Worm (Caenorhabditis elegans) whole organism, L1 larva: ENCODE measurements around the gene rpb-6.

Experiments used
- C04F5.9 ChIP-seq: sonication (generic microtip); optimal IDR thresholded peaks from 2 replicates; lab custom pipeline; 2016; ENCODE audit warnings: missing genetic modification characterization, missing compliant biosample characterization
- C16A3.4 ChIP-seq: fragments of 150-350 bp; optimal IDR thresholded peaks from 2 replicates; lab custom pipeline; 2014; ENCODE audit warnings: missing biosample characterization, missing genetic modification characterization
- F16B12.6 ChIP-seq: fragments of 150-350 bp; optimal IDR thresholded peaks from 2 replicates; lab custom pipeline; 2014; ENCODE audit warnings: missing biosample characterization, missing genetic modification characterization
- alr-1 ChIP-seq: fragments of 200-800 bp; sonication (Bioruptor generic); optimal IDR thresholded peaks from 2 replicates; lab custom pipeline; 2018; ENCODE audit warnings: borderline replicate concordance, mild to moderate bottlenecking, missing genetic modification characterization, missing compliant biosample characterization
- aly-2 ChIP-seq: fragments of 150-350 bp; optimal IDR thresholded peaks from 2 replicates; lab custom pipeline; 2014; ENCODE audit warnings: missing biosample characterization, missing genetic modification characterization
- blmp-1 ChIP-seq: fragments of 150-350 bp; optimal IDR thresholded peaks from 2 replicates; lab custom pipeline; 2014; ENCODE audit warnings: missing biosample characterization, missing genetic modification characterization
- ceh-82 ChIP-seq, 3 experiments: fragments of 150-350 bp in 1 of 3; sonication (generic microtip) in 2 of 3; optimal IDR thresholded peaks; 2 replicates each; lab custom pipeline; 2014 to 2017; ENCODE audit warnings: missing biosample characterization in 3 of 3, missing genetic modification characterization in 3 of 3
- ceh-88 ChIP-seq: fragments of 200-800 bp; sonication (Bioruptor generic); IDR thresholded peaks from 2 replicates; pipeline ENCODE4 v1.3.6; 2022; ENCODE audit warnings: missing genetic modification characterization, missing compliant biosample characterization
- ceh-90 ChIP-seq: sonication (generic microtip); optimal IDR thresholded peaks from 2 replicates; lab custom pipeline; 2016; ENCODE audit warnings: missing genetic modification characterization, missing compliant biosample characterization
- dsc-1 ChIP-seq: sonication (generic microtip); optimal IDR thresholded peaks from 2 replicates; lab custom pipeline; 2016; ENCODE audit warnings: mild to moderate bottlenecking, missing genetic modification characterization, missing compliant biosample characterization
- efl-1 ChIP-seq, 4 experiments: fragments of 150-350 bp; optimal IDR thresholded peaks in 3 of 4; peaks in 1 of 4; 1 replicate in 1 of 4; 2 replicates in 3 of 4; lab custom pipeline; 2014; ENCODE audit warnings: missing biosample characterization in 2 of 4, missing genetic modification characterization in 2 of 4, missing genetic modification reagents in 2 of 4
- elt-2 ChIP-seq: sonication (generic microtip); optimal IDR thresholded peaks from 2 replicates; lab custom pipeline; 2016; ENCODE audit warnings: missing genetic modification characterization, mild to moderate bottlenecking, inconsistent platforms, missing compliant biosample characterization, missing genetic modification reagents
- elt-3 ChIP-seq, 6 experiments: fragments of 150-350 bp in 1 of 6; sonication (generic microtip); optimal IDR thresholded peaks; 2 replicates each; lab custom pipeline; 2017 to 2018; ENCODE audit warnings: missing biosample characterization in 6 of 6, missing genetic modification characterization in 6 of 6, inconsistent platforms in 1 of 6
- ets-5 ChIP-seq: fragments of 200-800 bp; sonication (Bioruptor generic); IDR thresholded peaks from 2 replicates; pipeline ENCODE4 v1.3.6; 2022; ENCODE audit warnings: missing genetic modification characterization, missing compliant biosample characterization
- hlh-17 ChIP-seq: fragments of 200-800 bp; sonication (Bioruptor generic); optimal IDR thresholded peaks from 2 replicates; lab custom pipeline; 2018; ENCODE audit warnings: missing genetic modification characterization, mild to moderate bottlenecking, missing compliant biosample characterization, moderate library complexity, borderline replicate concordance
- hpl-2 ChIP-seq: fragments of 150-350 bp; optimal IDR thresholded peaks from 2 replicates; lab custom pipeline; 2014; ENCODE audit warnings: missing biosample characterization, missing genetic modification reagents, missing genetic modification characterization
- isw-1 ChIP-seq: fragments of 200-800 bp; sonication (Bioruptor generic); IDR thresholded peaks from 2 replicates; pipeline ENCODE4 v1.3.6; 2022; ENCODE audit warnings: missing genetic modification characterization, missing compliant biosample characterization
- lin-14 ChIP-seq: fragments of 200-800 bp; sonication (Bioruptor generic); optimal IDR thresholded peaks from 2 replicates; lab custom pipeline; 2018; ENCODE audit warnings: mild to moderate bottlenecking, missing genetic modification characterization, moderate library complexity, missing compliant biosample characterization
- lin-35 ChIP-seq, 2 experiments: fragments of 150-350 bp; optimal IDR thresholded peaks; 2 replicates each; lab custom pipeline; 2014; ENCODE audit warnings: missing biosample characterization in 2 of 2, missing genetic modification characterization in 2 of 2, missing genetic modification reagents in 2 of 2
- lin-39 ChIP-seq: fragments of 150-350 bp; optimal IDR thresholded peaks from 2 replicates; lab custom pipeline; 2014; ENCODE audit warnings: missing biosample characterization, missing genetic modification reagents, missing genetic modification characterization
- mab-9 ChIP-seq: fragments of 200-800 bp; sonication (Bioruptor generic); IDR thresholded peaks from 2 replicates; pipeline ENCODE4 v1.3.6; 2022; ENCODE audit warnings: missing genetic modification reagents, missing genetic modification characterization, missing compliant biosample characterization
- mef-2 ChIP-seq: fragments of 150-350 bp; optimal IDR thresholded peaks from 2 replicates; lab custom pipeline; 2014; ENCODE audit warnings: missing biosample characterization, missing genetic modification characterization
- mep-1 ChIP-seq: fragments of 150-350 bp; optimal IDR thresholded peaks from 2 replicates; lab custom pipeline; 2014; ENCODE audit warnings: missing biosample characterization, missing genetic modification characterization
- nhr-11 ChIP-seq: fragments of 150-350 bp; optimal IDR thresholded peaks from 2 replicates; lab custom pipeline; 2014; ENCODE audit warnings: missing biosample characterization, missing genetic modification characterization
- nhr-12 ChIP-seq: sonication (generic microtip); optimal IDR thresholded peaks from 2 replicates; lab custom pipeline; 2017; ENCODE audit warnings: missing biosample characterization, missing genetic modification characterization
- nhr-19 ChIP-seq: fragments of 200-800 bp; sonication (Bioruptor generic); conservative IDR thresholded peaks from 2 replicates; pipeline ENCODE4 v1.3.6; 2022; ENCODE audit warnings: missing genetic modification characterization, missing compliant biosample characterization
- nhr-47 ChIP-seq: sonication (generic microtip); optimal IDR thresholded peaks from 2 replicates; lab custom pipeline; 2016; ENCODE audit warnings: mild to moderate bottlenecking, missing genetic modification characterization, moderate library complexity, missing compliant biosample characterization
- nhr-71 ChIP-seq: sonication (generic microtip); optimal IDR thresholded peaks from 2 replicates; lab custom pipeline; 2016; ENCODE audit warnings: mild to moderate bottlenecking, missing genetic modification characterization, moderate library complexity, missing compliant biosample characterization
- nhr-76 ChIP-seq: sonication (generic microtip); optimal IDR thresholded peaks from 2 replicates; lab custom pipeline; 2017; ENCODE audit warnings: missing biosample characterization, missing genetic modification characterization
- nhr-77 ChIP-seq: fragments of 150-350 bp; optimal IDR thresholded peaks from 2 replicates; lab custom pipeline; 2014; ENCODE audit warnings: missing biosample characterization, missing genetic modification characterization
- nhr-84 ChIP-seq: sonication (generic microtip); optimal IDR thresholded peaks from 2 replicates; lab custom pipeline; 2017; ENCODE audit warnings: missing biosample characterization, missing genetic modification characterization
- nhr-85 ChIP-seq: sonication (generic microtip); peaks from one replicate; lab custom pipeline; 2016; ENCODE audit warnings: missing genetic modification characterization, inconsistent platforms, missing compliant biosample characterization
- rnt-1 ChIP-seq: sonication (generic microtip); optimal IDR thresholded peaks from 2 replicates; lab custom pipeline; 2016; ENCODE audit warnings: mild to moderate bottlenecking, missing genetic modification characterization, moderate library complexity, missing compliant biosample characterization
- snpc-4 ChIP-seq: fragments of 150-350 bp; optimal IDR thresholded peaks from 2 replicates; lab custom pipeline; 2014; ENCODE audit warnings: missing biosample characterization, missing genetic modification characterization
- sptf-1 ChIP-seq: fragments of 150-350 bp; optimal IDR thresholded peaks from 2 replicates; lab custom pipeline; 2014; ENCODE audit warnings: missing biosample characterization, missing genetic modification characterization
- swsn-7 ChIP-seq: sonication (generic microtip); optimal IDR thresholded peaks from 2 replicates; lab custom pipeline; 2016; ENCODE audit warnings: missing genetic modification characterization, missing compliant biosample characterization
- tlp-1 ChIP-seq: fragments of 150-350 bp; optimal IDR thresholded peaks from 2 replicates; lab custom pipeline; 2014; ENCODE audit warnings: missing biosample characterization, missing genetic modification characterization
- unc-130 ChIP-seq: fragments of 150-350 bp; optimal IDR thresholded peaks from 2 replicates; lab custom pipeline; 2017; ENCODE audit warnings: missing biosample characterization, missing genetic modification characterization, inconsistent platforms
- unc-30 ChIP-seq: sonication (generic microtip); optimal IDR thresholded peaks from 2 replicates; lab custom pipeline; 2017; ENCODE audit warnings: missing biosample characterization, missing genetic modification characterization
- unc-62 ChIP-seq: fragments of 150-350 bp; optimal IDR thresholded peaks from 2 replicates; lab custom pipeline; 2014; ENCODE audit warnings: missing biosample characterization, missing genetic modification reagents, missing genetic modification characterization
- vab-15 ChIP-seq: sonication (generic microtip); optimal IDR thresholded peaks from 2 replicates; lab custom pipeline; 2017; ENCODE audit warnings: missing genotype, mild to moderate bottlenecking, missing genetic modification characterization, missing compliant biosample characterization
- xbp-1 ChIP-seq: sonication (generic microtip); optimal IDR thresholded peaks from 2 replicates; lab custom pipeline; 2016; ENCODE audit warnings: missing genetic modification characterization, missing compliant biosample characterization
- zag-1 ChIP-seq: fragments of 150-350 bp; optimal IDR thresholded peaks from 2 replicates; lab custom pipeline; 2014; ENCODE audit warnings: missing biosample characterization, missing genetic modification characterization
- zip-4 ChIP-seq: fragments of 200-800 bp; sonication (Bioruptor generic); optimal IDR thresholded peaks from 2 replicates; lab custom pipeline; 2018; ENCODE audit warnings: mild to moderate bottlenecking, missing genetic modification characterization, moderate library complexity, missing compliant biosample characterization
- ztf-11 ChIP-seq, 2 experiments: sonication (generic microtip); optimal IDR thresholded peaks; 2 replicates each; lab custom pipeline; 2016 to 2017; ENCODE audit warnings: missing genetic modification characterization in 2 of 2, missing biosample characterization in 1 of 2, missing compliant biosample characterization in 1 of 2
- ztf-4 ChIP-seq: fragments of 150-350 bp; optimal IDR thresholded peaks from 2 replicates; lab custom pipeline; 2014; ENCODE audit warnings: missing biosample characterization, missing genetic modification characterization

rpb-6 gene

DNA sequence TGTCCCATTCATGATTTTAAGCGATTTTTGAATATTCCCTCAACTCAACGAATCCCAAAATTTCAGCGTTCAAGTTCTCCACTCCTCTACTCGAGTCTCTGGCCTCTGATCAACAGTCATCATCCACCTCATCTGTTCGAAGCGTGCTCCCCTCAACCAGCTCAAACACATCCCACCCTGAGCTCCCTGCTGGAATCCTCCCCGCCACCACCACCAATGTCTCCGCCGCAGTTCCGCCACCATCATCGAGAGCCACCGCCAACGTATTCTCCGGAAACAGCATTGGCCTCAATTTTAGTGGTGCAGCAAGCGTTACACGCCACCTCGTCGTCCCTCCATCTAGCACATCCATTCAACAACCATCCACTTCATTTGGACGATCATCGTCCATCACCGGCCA, 47.6 kb upstream of the rpb-6 start:
- TF ChIP-seq hpl-2 (GFP tag; lab: Kevin White, UChicago) (no peak), F16B12.6 (tag; lab: Kevin White, UChicago) (no peak), ceh-82 (tag; optimal IDR thresholded peaks at IDR 0.05; lab: Kevin White, UChicago) (no peak), nhr-19 (GFP tag; lab: Robert Waterston, UW) (no peak), ceh-88 (no peak), blmp-1 (tag; lab: Kevin White, UChicago) (no peak), zag-1 (tag; lab: Kevin White, UChicago) (no peak)

DNA sequence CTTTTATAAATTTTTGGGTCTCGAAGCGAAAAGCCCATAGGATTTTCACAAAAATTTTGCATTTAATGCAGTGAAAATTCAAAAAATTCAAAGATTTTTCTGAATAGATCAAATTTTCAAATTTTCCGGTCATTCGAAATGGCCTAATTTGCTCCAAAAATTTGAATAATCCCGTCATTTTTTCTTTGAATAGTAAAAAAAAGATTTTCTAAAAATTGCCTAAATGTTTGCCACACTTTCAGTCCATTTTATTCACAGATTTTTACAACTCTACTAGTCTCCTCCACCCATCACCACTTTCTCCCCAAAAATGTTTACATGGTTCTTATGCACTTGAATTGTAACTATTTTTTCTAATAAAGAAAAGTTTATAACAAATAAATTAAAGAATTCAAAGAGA, 45.2 kb upstream of the rpb-6 start:
- TF ChIP-seq nhr-71 (tag; lab: Kevin White, UChicago): no peak
- TF ChIP-seq rnt-1 (tag; lab: Kevin White, UChicago): no peak
- no peak for TF ChIP-seq ets-5 (GFP tag; lab: Robert Waterston, UW)
- TF ChIP-seq nhr-85: peak; percentile 34
- no peak for TF ChIP-seq lin-14
- no peak for TF ChIP-seq nhr-19 (GFP tag; lab: Robert Waterston, UW)
- TF ChIP-seq nhr-84 (tag; lab: Kevin White, UChicago): no peak

- TF ChIP-seq mef-2 (tag; lab: Kevin White, UChicago) (no peak), C16A3.4 (no peak), dsc-1 (tag; lab: Kevin White, UChicago) (no peak), tlp-1 (tag; lab: Kevin White, UChicago) (no peak), lin-39 (tag; lab: Kevin White, UChicago) (no peak), lin-35 (GFP tag; optimal IDR thresholded peaks at IDR 0.05; lab: Kevin White, UChicago) (no peak), mep-1 (tag; lab: Kevin White, UChicago) (no peak), ztf-11 (tag; optimal IDR thresholded peaks at IDR 0.05; lab: Kevin White, UChicago) (no peak), ztf-4 (tag; lab: Kevin White, UChicago) (no peak), snpc-4 (no peak), ceh-82 (tag; optimal IDR thresholded peaks at IDR 0.05; lab: Kevin White, UChicago) (no peak), elt-3 (tag; optimal IDR thresholded peaks at IDR 0.05; lab: Kevin White, UChicago) (no peak), nhr-47 (no peak), mab-9 (GFP tag; lab: Robert Waterston, UW) (no peak), nhr-76 (no peak), elt-2 (tag; lab: Kevin White, UChicago) (no peak)
Measured at ce11 chrII:10537571-10537970, 41.6 kb upstream of the rpb-6 start, which contains the start of gene R166.2. TSS of gene R166.2 (minus strand) at chrII:10537671.

ce11 chrII:10537988-10538387, 41.2 kb upstream of the rpb-6 start:
- TF ChIP-seq unc-30 (no peak), xbp-1 (tag; lab: Kevin White, UChicago) (peak; percentile 81), nhr-12 (tag; lab: Kevin White, UChicago) (no peak), zag-1 (tag; lab: Kevin White, UChicago) (no peak), isw-1 (GFP tag; lab: Robert Waterston, UW) (peak; percentile 25; the same call in 1 of the 2 replicates), sptf-1 (tag; lab: Kevin White, UChicago) (no peak), nhr-11 (peak; percentile 55), alr-1 (tag; lab: Kevin White, UChicago) (no peak), efl-1 (optimal IDR thresholded peaks at IDR 0.05; lab: Kevin White, UChicago) (peak; percentile 55 to 75), efl-1 (GFP tag; optimal IDR thresholded peaks at IDR 0.05 in 1 of 2; lab: Kevin White, UChicago) (peak; percentile 68 to 97), C04F5.9 (tag; lab: Kevin White, UChicago) (peak; percentile 88), mab-9 (GFP tag; lab: Robert Waterston, UW) (peak; percentile 77; the same call in 1 of the 2 replicates), ztf-11 (tag; optimal IDR thresholded peaks at IDR 0.05; lab: Kevin White, UChicago) (peak in 1 of 2 experiments; percentile 94), hpl-2 (GFP tag; lab: Kevin White, UChicago) (no peak), ceh-88 (no peak), lin-35 (GFP tag; optimal IDR thresholded peaks at IDR 0.05; lab: Kevin White, UChicago) (peak; percentile 51 to 62), nhr-77 (tag; lab: Kevin White, UChicago) (peak; percentile 10), vab-15 (tag; lab: Kevin White, UChicago) (no peak), blmp-1 (tag; lab: Kevin White, UChicago) (peak; percentile 26), hlh-17 (GFP tag; lab: Kevin White, UChicago) (no peak), mef-2 (tag; lab: Kevin White, UChicago) (no peak), aly-2 (tag; lab: Kevin White, UChicago) (no peak), unc-62 (no peak), elt-3 (tag; optimal IDR thresholded peaks at IDR 0.05; lab: Kevin White, UChicago) (no peak), nhr-19 (GFP tag; lab: Robert Waterston, UW) (peak; percentile 78), dsc-1 (tag; lab: Kevin White, UChicago) (peak; percentile 94), zip-4 (GFP tag; lab: Kevin White, UChicago) (peak; percentile 40), ceh-90 (tag; lab: Kevin White, UChicago) (peak; percentile 89), unc-130 (tag; lab: Kevin White, UChicago) (no peak), swsn-7 (peak; percentile 79), mep-1 (tag; lab: Kevin White, UChicago) (peak; percentile 48)
